Fruit fly (Drosophila melanogaster): ENCODE data around the gene bou.

Gene bou

DNA sequence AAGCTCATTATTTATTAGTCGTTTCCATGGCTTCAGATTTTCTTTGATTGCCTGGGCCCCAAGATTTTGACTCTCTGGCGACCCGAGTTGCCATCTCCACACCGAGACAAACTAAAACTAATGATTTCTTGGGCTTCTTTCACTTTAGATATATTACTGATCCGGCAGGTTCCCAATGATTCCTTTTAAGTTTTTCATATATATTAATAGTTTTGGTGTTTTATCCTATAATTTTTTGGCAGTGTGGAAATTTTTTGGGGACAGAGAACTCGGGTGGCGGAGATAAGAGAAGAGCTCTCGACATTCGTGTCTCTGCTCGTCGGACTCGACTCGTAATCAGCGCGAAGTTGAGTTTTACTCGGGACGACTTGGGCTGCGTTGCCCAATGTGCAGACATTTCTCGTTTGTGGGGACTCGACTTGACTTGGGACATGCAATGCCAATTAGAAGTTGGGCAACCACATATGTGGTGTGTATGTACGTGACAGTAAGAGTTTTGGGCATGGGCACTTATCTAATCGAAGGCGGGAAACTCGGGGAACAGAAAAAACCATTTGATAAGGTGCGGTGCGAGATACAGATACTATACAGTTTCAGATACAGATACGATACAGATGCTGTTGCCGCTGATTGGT is 15.0 kb downstream of the bou start (continued):
- TF ChIP-seq vvl (GFP tag; IDR thresholded peaks at IDR 0.05) (peak; percentile 74), CG15479 (GFP tag; optimal IDR thresholded peaks at IDR 0.05) (peak; percentile 42), CG6175 (GFP tag; IDR thresholded peaks at IDR 0.05) (no peak), Dip3 (GFP tag; optimal IDR thresholded peaks at IDR 0.05) (peak; percentile 42), CG15269 (tag; optimal IDR thresholded peaks at IDR 0.05) (peak; percentile 60), E2f1 (GFP tag; IDR thresholded peaks at IDR 0.05) (peak; percentile 50; the same call in 1 of the 2 replicates), grn (GFP tag; optimal IDR thresholded peaks at IDR 0.05) (peak; percentile 57), CG7987 (GFP tag; optimal IDR thresholded peaks at IDR 0.05) (no peak), CG12299 (tag; optimal IDR thresholded peaks at IDR 0.05) (peak; percentile 36), dan (GFP tag; IDR thresholded peaks at IDR 0.05) (no peak), zen2 (GFP tag; IDR thresholded peaks at IDR 0.05; ENCODE audit: partially characterized antibody) (no peak), CG4404 (GFP tag; IDR thresholded peaks at IDR 0.05) (peak; percentile 23; the same call in 1 of the 2 replicates), CG12104 (GFP tag; optimal IDR thresholded peaks at IDR 0.05) (peak; percentile 18), tgo (GFP tag; IDR thresholded peaks at IDR 0.05) (peak; percentile 69), CG12769 (tag; optimal IDR thresholded peaks at IDR 0.05) (peak; percentile 59), bcd (GFP tag; optimal IDR thresholded peaks at IDR 0.05) (peak; percentile 4), ind (GFP tag; optimal IDR thresholded peaks at IDR 0.05) (peak; percentile 28), CG4854 (GFP tag; optimal IDR thresholded peaks at IDR 0.05) (no peak), cwo (GFP tag; optimal IDR thresholded peaks at IDR 0.05) (peak; percentile 40), Med (GFP tag) (peak; percentile 82), Eip74EF (GFP tag; optimal IDR thresholded peaks at IDR 0.05) (no peak), mam (GFP tag; optimal IDR thresholded peaks at IDR 0.05) (no peak), chm (GFP tag; IDR thresholded peaks at IDR 0.05) (peak; percentile 38), bsh (GFP tag; optimal IDR thresholded peaks at IDR 0.05) (peak in 1 of 2 experiments; percentile 53), seq (GFP tag; IDR thresholded peaks at IDR 0.05) (no peak), scrt (GFP tag; optimal IDR thresholded peaks at IDR 0.05) (peak; percentile 41), CG13123 (GFP tag; optimal IDR thresholded peaks at IDR 0.05) (no peak), CG9727 (GFP tag; optimal IDR thresholded peaks at IDR 0.05) (peak; percentile 53), CG34376 (GFP tag; optimal IDR thresholded peaks at IDR 0.05) (no peak), Sox100B (GFP tag; optimal IDR thresholded peaks at IDR 0.05) (peak; percentile 26), NfI (GFP tag; optimal IDR thresholded peaks at IDR 0.05) (peak; percentile 19), unc-4 (GFP tag; IDR thresholded peaks at IDR 0.05; ENCODE audit: partially characterized antibody) (no peak), CG32767 (GFP tag; IDR thresholded peaks at IDR 0.05) (peak; percentile 49; the same call in 1 of the 2 replicates), CG6654 (GFP tag; optimal IDR thresholded peaks at IDR 0.05) (no peak), Sry-β (GFP tag; optimal IDR thresholded peaks at IDR 0.05) (no peak), Abd-B (GFP tag; optimal IDR thresholded peaks at IDR 0.05) (peak; percentile 8), pfk (GFP tag; optimal IDR thresholded peaks at IDR 0.05) (no peak), ro (GFP tag; IDR thresholded peaks at IDR 0.05) (no peak), CG3163 (GFP tag; optimal IDR thresholded peaks at IDR 0.05) (no peak), CG1024 (GFP tag; IDR thresholded peaks at IDR 0.05) (peak; percentile 45), unpg (GFP tag; optimal IDR thresholded peaks at IDR 0.05) (peak; percentile 65), CG12236 (GFP tag; optimal IDR thresholded peaks at IDR 0.05) (no peak), HLH3B (GFP tag; IDR thresholded peaks at IDR 0.05) (peak; percentile 61), Antp (GFP tag; optimal IDR thresholded peaks at IDR 0.05) (no peak), Oli (tag; optimal IDR thresholded peaks at IDR 0.05) (peak; percentile 20), CG13894 (tag; optimal IDR thresholded peaks at IDR 0.05) (peak; percentile 44), CG3847 (GFP tag; IDR thresholded peaks at IDR 0.05) (peak; percentile 44; the same call in 1 of the 2 replicates), CG9215 (GFP tag; IDR thresholded peaks at IDR 0.05) (peak; percentile 41; the same call in 1 of the 2 replicates), CG33213 (GFP tag; optimal IDR thresholded peaks at IDR 0.05) (no peak)
